In the genomic region with DNA sequence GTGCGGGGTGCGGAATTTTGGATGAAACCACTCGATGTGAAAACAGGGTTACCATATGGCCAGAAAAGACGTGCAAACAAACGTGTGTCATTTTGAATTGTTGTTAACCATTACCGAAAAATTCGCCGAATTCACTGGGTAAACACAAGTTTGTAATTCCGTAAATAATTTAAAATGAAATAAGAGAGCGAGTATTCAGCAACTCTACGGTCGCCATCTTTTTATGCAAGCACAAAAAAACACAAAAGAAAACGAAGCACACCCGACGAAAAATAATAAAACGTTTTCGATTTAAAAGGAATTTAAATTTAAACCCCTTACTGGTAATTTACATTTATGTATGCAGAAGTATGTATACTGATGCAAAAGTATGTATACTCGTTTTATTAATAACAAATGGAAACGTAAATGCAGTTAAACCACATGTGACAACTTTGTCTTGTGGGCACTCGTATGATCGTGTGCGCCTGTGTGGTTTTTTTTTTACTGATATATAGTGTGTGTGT, we compare ENCODE assay signal across 5 fruit fly cellular contexts.
A peak's percentile ranks its signal among the peaks of the same experiment; 100 is the strongest.
TF ChIP-seq lines count a peak whose summit lies in the region.

No protein-coding gene starts in this region.

TF ChIP-seq in whole organism, adult, 20 proteins besides CTCF, POLR2A, EP300 and RAD21 (continued from another document):
- TF ChIP-seq Clk (GFP tag; optimal IDR thresholded peaks at IDR 0.05; lab: Kevin White, UChicago) (peak; percentile 81), CG11617 (GFP tag; optimal IDR thresholded peaks at IDR 0.05; lab: Kevin White, UChicago) (peak; percentile 89), cic (GFP tag; optimal IDR thresholded peaks at IDR 0.05; lab: Kevin White, UChicago) (no peak)

TF ChIP-seq in whole organism, embryonic, 481 proteins besides CTCF, POLR2A, EP300 and RAD21 (continued from another document and continues in another):
- TF ChIP-seq NC2β (GFP tag; optimal IDR thresholded peaks at IDR 0.05; lab: Kevin White, UChicago): peak; percentile 85
- TF ChIP-seq sima (GFP tag; optimal IDR thresholded peaks at IDR 0.05; lab: Kevin White, UChicago): peak; percentile 64
- TF ChIP-seq Lhr (GFP tag; optimal IDR thresholded peaks at IDR 0.05; lab: Kevin White, UChicago): peak; percentile 67
- peak; percentile 86 for TF ChIP-seq MTF-1 (GFP tag; optimal IDR thresholded peaks at IDR 0.05; lab: Kevin White, UChicago; ENCODE audit: borderline replicate concordance)
- TF ChIP-seq cwo (GFP tag; optimal IDR thresholded peaks at IDR 0.05; lab: Kevin White, UChicago): peak; percentile 90
- TF ChIP-seq CG9727 (GFP tag; optimal IDR thresholded peaks at IDR 0.05; lab: Kevin White, UChicago): peak; percentile 92
- TF ChIP-seq CG6272 (GFP tag; IDR thresholded peaks at IDR 0.05; lab: Robert Waterston, UW): peak; percentile 82
- peak; percentile 90 for TF ChIP-seq CG10267 (tag; optimal IDR thresholded peaks at IDR 0.05; lab: Kevin White, UChicago)
- peak; percentile 92 for TF ChIP-seq nerfin-1 (tag; optimal IDR thresholded peaks at IDR 0.05; lab: Kevin White, UChicago)
- peak; percentile 94 for TF ChIP-seq Dbx (GFP tag; IDR thresholded peaks at IDR 0.05; lab: Robert Waterston, UW)
- TF ChIP-seq wek (GFP tag; optimal IDR thresholded peaks at IDR 0.05; lab: Kevin White, UChicago): peak; percentile 75
- peak; percentile 92 for TF ChIP-seq CG34422 (GFP tag; IDR thresholded peaks at IDR 0.05; lab: Robert Waterston, UW)
- TF ChIP-seq Doc2 (GFP tag; IDR thresholded peaks at IDR 0.05; lab: Robert Waterston, UW): no peak
- TF ChIP-seq ap (GFP tag; IDR thresholded peaks at IDR 0.05; lab: Robert Waterston, UW): peak; percentile 88
- peak; percentile 63 for TF ChIP-seq CG5245 (GFP tag; optimal IDR thresholded peaks at IDR 0.05; lab: Kevin White, UChicago)
- TF ChIP-seq CG14860 (GFP tag; IDR thresholded peaks at IDR 0.05; lab: Robert Waterston, UW; ENCODE audit: partially characterized antibody): no peak
- TF ChIP-seq klu (GFP tag; IDR thresholded peaks at IDR 0.05; lab: Robert Waterston, UW): peak; percentile 78
- TF ChIP-seq HLH54F (GFP tag; optimal IDR thresholded peaks at IDR 0.05; lab: Kevin White, UChicago): peak; percentile 88
- TF ChIP-seq Mad (GFP tag; optimal IDR thresholded peaks at IDR 0.05; lab: Kevin White, UChicago): peak; percentile 88
- TF ChIP-seq Ptx1 (GFP tag; IDR thresholded peaks at IDR 0.05; lab: Robert Waterston, UW): peak; percentile 87
- no peak for TF ChIP-seq Scr (GFP tag; IDR thresholded peaks at IDR 0.05; lab: Robert Waterston, UW; ENCODE audit: partially characterized antibody)
- TF ChIP-seq CG8290 (GFP tag; optimal IDR thresholded peaks at IDR 0.05; lab: Kevin White, UChicago): peak; percentile 78
- peak in 1 of 2 experiments; percentile 94 for TF ChIP-seq CG8290 (tag; optimal IDR thresholded peaks at IDR 0.05; lab: Kevin White, UChicago)
- TF ChIP-seq CG4820 (GFP tag; optimal IDR thresholded peaks at IDR 0.05; lab: Kevin White, UChicago): peak; percentile 87
- peak; percentile 97 for TF ChIP-seq lbe (GFP tag; optimal IDR thresholded peaks at IDR 0.05; lab: Kevin White, UChicago)
- peak; percentile 96 for TF ChIP-seq Xrp1 (GFP tag; IDR thresholded peaks at IDR 0.05; lab: Robert Waterston, UW)
- peak; percentile 73 for TF ChIP-seq CG31441 (GFP tag; IDR thresholded peaks at IDR 0.05; lab: Robert Waterston, UW)
- TF ChIP-seq CG6854 (GFP tag; optimal IDR thresholded peaks at IDR 0.05; lab: Kevin White, UChicago): peak; percentile 90
- peak; percentile 90 for TF ChIP-seq CG12769 (tag; optimal IDR thresholded peaks at IDR 0.05; lab: Kevin White, UChicago)
- TF ChIP-seq crc (GFP tag; optimal IDR thresholded peaks at IDR 0.05; lab: Kevin White, UChicago): peak; percentile 91

TF ChIP-seq in whole organism, prepupa, 60 proteins besides CTCF, POLR2A, EP300 and RAD21 (continued from another document and continues in another):
- TF ChIP-seq CG8319 (GFP tag; optimal IDR thresholded peaks at IDR 0.05; lab: Kevin White, UChicago): peak; percentile 87
- TF ChIP-seq fd59A (GFP tag; optimal IDR thresholded peaks at IDR 0.05; lab: Kevin White, UChicago): peak; percentile 83
- TF ChIP-seq dsx (GFP tag; optimal IDR thresholded peaks at IDR 0.05; lab: Kevin White, UChicago; ENCODE audit: poor library complexity, severe bottlenecking): peak; percentile 95
- TF ChIP-seq ss (GFP tag; optimal IDR thresholded peaks at IDR 0.05; lab: Kevin White, UChicago): peak; percentile 83 to 85
- TF ChIP-seq Met (GFP tag; optimal IDR thresholded peaks at IDR 0.05; lab: Kevin White, UChicago): peak; percentile 96
- TF ChIP-seq CG10669 (GFP tag; optimal IDR thresholded peaks at IDR 0.05; lab: Kevin White, UChicago): peak; percentile 90
- TF ChIP-seq Lpt (GFP tag; optimal IDR thresholded peaks at IDR 0.05; lab: Kevin White, UChicago): peak; percentile 94
- TF ChIP-seq CG7368 (GFP tag; optimal IDR thresholded peaks at IDR 0.05; lab: Kevin White, UChicago): peak; percentile 94
- TF ChIP-seq cyc (GFP tag; optimal IDR thresholded peaks at IDR 0.05; lab: Kevin White, UChicago): peak; percentile 92
- peak; percentile 92 for TF ChIP-seq Hr39 (GFP tag; optimal IDR thresholded peaks at IDR 0.05; lab: Kevin White, UChicago)
- TF ChIP-seq spab (GFP tag; optimal IDR thresholded peaks at IDR 0.05; lab: Kevin White, UChicago): peak; percentile 87
- peak; percentile 85 for TF ChIP-seq CG6854 (GFP tag; optimal IDR thresholded peaks at IDR 0.05; lab: Kevin White, UChicago)
- peak; percentile 95 for TF ChIP-seq topi (GFP tag; optimal IDR thresholded peaks at IDR 0.05; lab: Kevin White, UChicago)
- TF ChIP-seq Hr38 (GFP tag; optimal IDR thresholded peaks at IDR 0.05; lab: Kevin White, UChicago): peak; percentile 70
- peak; percentile 95 for TF ChIP-seq esn (GFP tag; optimal IDR thresholded peaks at IDR 0.05; lab: Kevin White, UChicago)
- TF ChIP-seq eg (GFP tag; IDR thresholded peaks at IDR 0.05; lab: Robert Waterston, UW): peak; percentile 96
- peak; percentile 93 for TF ChIP-seq CG1621 (tag; optimal IDR thresholded peaks at IDR 0.05; lab: Kevin White, UChicago)
- peak; percentile 93 for TF ChIP-seq CG31627 (GFP tag; optimal IDR thresholded peaks at IDR 0.05; lab: Kevin White, UChicago)
- peak; percentile 98 for TF ChIP-seq CG15336 (GFP tag; IDR thresholded peaks at IDR 0.05; lab: Robert Waterston, UW)
- peak; percentile 89 for TF ChIP-seq CG6808 (GFP tag; optimal IDR thresholded peaks at IDR 0.05; lab: Kevin White, UChicago)
- TF ChIP-seq net (GFP tag; optimal IDR thresholded peaks at IDR 0.05; lab: Kevin White, UChicago): peak; percentile 95
- TF ChIP-seq Blimp-1 (GFP tag; optimal IDR thresholded peaks at IDR 0.05; lab: Kevin White, UChicago): peak; percentile 62
- TF ChIP-seq achi (GFP tag; optimal IDR thresholded peaks at IDR 0.05; lab: Kevin White, UChicago): peak; percentile 94
- TF ChIP-seq vri (GFP tag; optimal IDR thresholded peaks at IDR 0.05; lab: Kevin White, UChicago): peak; percentile 97
- TF ChIP-seq lz (GFP tag; optimal IDR thresholded peaks at IDR 0.05; lab: Kevin White, UChicago): peak; percentile 94
- peak; percentile 96 for TF ChIP-seq OdsH (GFP tag; optimal IDR thresholded peaks at IDR 0.05; lab: Kevin White, UChicago)
- TF ChIP-seq Smox (GFP tag; optimal IDR thresholded peaks at IDR 0.05; lab: Kevin White, UChicago): peak; percentile 94
- peak; percentile 95 for TF ChIP-seq Sox102F (GFP tag; optimal IDR thresholded peaks at IDR 0.05; lab: Kevin White, UChicago)
- TF ChIP-seq Gug (GFP tag; IDR thresholded peaks at IDR 0.05; lab: Robert Waterston, UW): peak; percentile 90
- peak; percentile 96 for TF ChIP-seq Sox14 (GFP tag; optimal IDR thresholded peaks at IDR 0.05; lab: Kevin White, UChicago)
- peak; percentile 94 for TF ChIP-seq CG6276 (GFP tag; optimal IDR thresholded peaks at IDR 0.05; lab: Kevin White, UChicago)

TF ChIP-seq in whole organism, pupa, 21 proteins besides CTCF, POLR2A, EP300 and RAD21 (continued from another document):
- TF ChIP-seq CG4496 (GFP tag; IDR thresholded peaks at IDR 0.05; lab: Robert Waterston, UW): peak; percentile 97
- peak; percentile 91 for TF ChIP-seq CG9948 (tag; optimal IDR thresholded peaks at IDR 0.05; lab: Kevin White, UChicago)
TF ChIP-seq in whole organism, pupa: peak in this region for 21.

TF ChIP-seq in whole organism, wandering third instar larva, 38 proteins besides CTCF, POLR2A, EP300 and RAD21 (continued from another document):
- TF ChIP-seq pan (optimal IDR thresholded peaks at IDR 0.05; lab: Kevin White, UChicago) (no peak), Hr78 (GFP tag; optimal IDR thresholded peaks at IDR 0.05; lab: Kevin White, UChicago) (no peak), N (GFP tag; optimal IDR thresholded peaks at IDR 0.05; lab: Kevin White, UChicago) (no peak), tai (GFP tag; optimal IDR thresholded peaks at IDR 0.05; lab: Kevin White, UChicago) (peak; percentile 90), Dif (GFP tag; optimal IDR thresholded peaks at IDR 0.05; lab: Kevin White, UChicago; ENCODE audit: partially characterized antibody) (no peak), dmrt93B (GFP tag; optimal IDR thresholded peaks at IDR 0.05; lab: Kevin White, UChicago) (peak; percentile 71), fru (GFP tag; optimal IDR thresholded peaks at IDR 0.05; lab: Kevin White, UChicago) (peak; percentile 97), HLH106 (tag; optimal IDR thresholded peaks at IDR 0.05; lab: Kevin White, UChicago) (peak; percentile 96), woc (GFP tag; optimal IDR thresholded peaks at IDR 0.05; lab: Kevin White, UChicago) (peak; percentile 99), rgr (GFP tag; optimal IDR thresholded peaks at IDR 0.05; lab: Kevin White, UChicago) (peak; percentile 98), Vsx2 (GFP tag; optimal IDR thresholded peaks at IDR 0.05; lab: Kevin White, UChicago; ENCODE audit: partially characterized antibody) (no peak), jim (GFP tag; optimal IDR thresholded peaks at IDR 0.05; lab: Kevin White, UChicago) (peak; percentile 2), GATAd (GFP tag; optimal IDR thresholded peaks at IDR 0.05; lab: Kevin White, UChicago) (peak; percentile 50), sv (GFP tag; optimal IDR thresholded peaks at IDR 0.05; lab: Kevin White, UChicago) (peak; percentile 95), Dfd (GFP tag; optimal IDR thresholded peaks at IDR 0.05; lab: Kevin White, UChicago) (no peak), ey (GFP tag; optimal IDR thresholded peaks at IDR 0.05; lab: Kevin White, UChicago) (peak; percentile 97), OdsH (GFP tag; optimal IDR thresholded peaks at IDR 0.05; lab: Kevin White, UChicago) (peak; percentile 97), lola (GFP tag; optimal IDR thresholded peaks at IDR 0.05; lab: Kevin White, UChicago) (no peak)
